Fruit fly (Drosophila melanogaster) whole organism, embryonic: ENCODE data around the gene lgs.

Experiments used
- Ada2b ChIP-seq: fragments of 200-800 bp; sonication (Bioruptor generic); IDR thresholded peaks from 2 replicates; pipeline ENCODE4 v1.3.6; 2022; ENCODE audit warnings: missing biosample characterization, missing genetic modification characterization
- Atf-2 ChIP-seq: fragments of 200-800 bp; sonication (Bioruptor generic); optimal IDR thresholded peaks from 2 replicates; lab custom pipeline; 2016; ENCODE audit warnings: missing biosample characterization, missing genetic modification characterization
- CG10209 ChIP-seq: fragments of 200-800 bp; sonication (Bioruptor generic); optimal IDR thresholded peaks from 3 replicates; lab custom pipeline; 2017; ENCODE audit warnings: missing biosample characterization, mild to moderate bottlenecking, missing genetic modification characterization, missing genetic modification reagents
- CG11247 ChIP-seq: fragments of 200-800 bp; sonication (Bioruptor generic); IDR thresholded peaks from 2 replicates; pipeline ENCODE4 v1.3.6; 2022; ENCODE audit warnings: missing biosample characterization, missing genetic modification characterization
- CG12659 ChIP-seq: fragments of 200-800 bp; sonication (Bioruptor generic); optimal IDR thresholded peaks from 3 replicates; lab custom pipeline; 2017; ENCODE audit warnings: mild to moderate bottlenecking, missing biosample characterization, missing genetic modification reagents, missing genetic modification characterization
- CG16779 ChIP-seq: fragments of 200-800 bp; sonication (Bioruptor generic); IDR thresholded peaks from 2 replicates; pipeline ENCODE4 v1.3.6; 2022; ENCODE audit warnings: missing biosample characterization, missing genetic modification characterization
- CG17361 ChIP-seq: fragments of 200-800 bp; sonication (Bioruptor generic); IDR thresholded peaks from 3 replicates; pipeline ENCODE4 v1.3.6; 2022; ENCODE audit warnings: missing biosample characterization, missing genetic modification characterization
- CG17568 ChIP-seq: fragments of 200-800 bp; sonication (Bioruptor generic); optimal IDR thresholded peaks from 2 replicates; lab custom pipeline; 2018; ENCODE audit warnings: missing biosample characterization, mild to moderate bottlenecking, missing genetic modification characterization, moderate library complexity
- CG17612 ChIP-seq: fragments of 200-800 bp; sonication (Bioruptor generic); IDR thresholded peaks from 2 replicates; pipeline ENCODE4 v1.3.6; 2022; ENCODE audit warnings: missing biosample characterization, missing genetic modification characterization
- CG18764 ChIP-seq: fragments of 200-800 bp; sonication (Bioruptor generic); optimal IDR thresholded peaks from 3 replicates; lab custom pipeline; 2016; ENCODE audit warnings: missing biosample characterization, missing genetic modification characterization
- CG2712 ChIP-seq: fragments of 200-800 bp; optimal IDR thresholded peaks from 3 replicates; lab custom pipeline; 2019; ENCODE audit warnings: missing biosample characterization, mild to moderate bottlenecking, missing genetic modification characterization, moderate library complexity
- CG32767 ChIP-seq: fragments of 200-800 bp; sonication (Bioruptor generic); IDR thresholded peaks from 2 replicates; pipeline ENCODE4 v1.3.6; 2022; ENCODE audit warnings: missing biosample characterization, missing genetic modification characterization
- CG6791 ChIP-seq: fragments of 200-800 bp; sonication (Bioruptor generic); IDR thresholded peaks from 3 replicates; pipeline ENCODE4 v1.3.6; 2022; ENCODE audit warnings: missing biosample characterization, missing genetic modification characterization; ENCODE audit not compliant: partially characterized antibody
- CG7987 ChIP-seq: fragments of 200-800 bp; sonication (Bioruptor generic); optimal IDR thresholded peaks from 2 replicates; lab custom pipeline; 2018; ENCODE audit warnings: missing biosample characterization, mild to moderate bottlenecking, missing genetic modification characterization, moderate library complexity
- CG8281 ChIP-seq: fragments of 200-800 bp; sonication (Bioruptor generic); optimal IDR thresholded peaks from 2 replicates; lab custom pipeline; 2018; ENCODE audit warnings: missing biosample characterization, mild to moderate bottlenecking, missing genetic modification characterization, moderate library complexity
- CG8924 ChIP-seq: fragments of 200-800 bp; optimal IDR thresholded peaks from 3 replicates; lab custom pipeline; 2019; ENCODE audit warnings: missing biosample characterization, mild to moderate bottlenecking, missing genetic modification characterization, moderate library complexity
- Dll ChIP-seq: fragments of 200-800 bp; sonication (Bioruptor generic); IDR thresholded peaks from 4 replicates; pipeline ENCODE4 v1.3.6; 2022; ENCODE audit warnings: missing biosample characterization, missing genetic modification characterization; ENCODE audit not compliant: partially characterized antibody
- E2f1 ChIP-seq: fragments of 200-800 bp; sonication (Bioruptor generic); IDR thresholded peaks from 2 replicates; pipeline ENCODE4 v1.3.6; 2022; ENCODE audit warnings: missing biosample characterization, missing genetic modification characterization
- Fer1 ChIP-seq: fragments of 200-800 bp; sonication (Bioruptor generic); optimal IDR thresholded peaks from 2 replicates; lab custom pipeline; 2017; ENCODE audit warnings: missing biosample characterization, mild to moderate bottlenecking, missing genetic modification characterization
- Hey ChIP-seq: fragments of 200-800 bp; sonication (Bioruptor generic); optimal IDR thresholded peaks from 3 replicates; lab custom pipeline; 2018; ENCODE audit warnings: missing biosample characterization, mild to moderate bottlenecking, missing genetic modification characterization
- Hmx ChIP-seq: fragments of 200-800 bp; sonication (Bioruptor generic); optimal IDR thresholded peaks from 2 replicates; lab custom pipeline; 2016; ENCODE audit warnings: missing biosample characterization, missing genetic modification characterization
- Lpt ChIP-seq: fragments of >200 bp; optimal IDR thresholded peaks from 2 replicates; lab custom pipeline; 2018; ENCODE audit warnings: missing biosample characterization, missing genetic modification characterization
- Med ChIP-seq: fragments of 200-800 bp; sonication (Bioruptor generic); peaks from one replicate; lab custom pipeline; 2016; ENCODE audit warnings: missing biosample characterization, missing genetic modification characterization, mild to moderate bottlenecking, inconsistent platforms, moderate library complexity
- Mes4 ChIP-seq: fragments of 200-800 bp; sonication (Bioruptor generic); optimal IDR thresholded peaks from 2 replicates; lab custom pipeline; 2016; ENCODE audit warnings: missing biosample characterization, missing genetic modification characterization
- NC2α ChIP-seq: fragments of 200-800 bp; sonication (Bioruptor generic); optimal IDR thresholded peaks from 2 replicates; lab custom pipeline; 2016; ENCODE audit warnings: missing biosample characterization, missing genetic modification characterization
- PHDP ChIP-seq: fragments of 200-800 bp; sonication (Bioruptor generic); optimal IDR thresholded peaks from 3 replicates; lab custom pipeline; 2018; ENCODE audit warnings: missing biosample characterization, mild to moderate bottlenecking, missing genetic modification characterization, moderate library complexity
- Pdp1 ChIP-seq, 2 experiments: fragments of 200-800 bp; sonication (Bioruptor generic); optimal IDR thresholded peaks; 3 replicates each; lab custom pipeline; 2016; ENCODE audit warnings: missing biosample characterization in 2 of 2, missing genetic modification characterization in 2 of 2, mild to moderate bottlenecking in 1 of 2, moderate library complexity in 1 of 2
- Scr ChIP-seq: fragments of 200-800 bp; sonication (Bioruptor generic); IDR thresholded peaks from 2 replicates; pipeline ENCODE4 v1.3.6; 2022; ENCODE audit warnings: missing biosample characterization, missing genetic modification characterization; ENCODE audit not compliant: partially characterized antibody
- Sry-δ ChIP-seq: fragments of 200-800 bp; sonication (Bioruptor generic); optimal IDR thresholded peaks from 2 replicates; lab custom pipeline; 2016; ENCODE audit warnings: missing biosample characterization, missing genetic modification characterization
- ase ChIP-seq: fragments of 200-800 bp; sonication (Bioruptor generic); IDR thresholded peaks from 3 replicates; pipeline ENCODE4 v1.3.6; 2022; ENCODE audit warnings: missing biosample characterization, missing genetic modification characterization
- bbx ChIP-seq: fragments of 200-800 bp; sonication (Bioruptor generic); IDR thresholded peaks from 2 replicates; pipeline ENCODE4 v1.3.6; 2022; ENCODE audit warnings: missing biosample characterization, missing genetic modification characterization; ENCODE audit not compliant: partially characterized antibody
- chn ChIP-seq: fragments of 200-800 bp; sonication (Bioruptor generic); optimal IDR thresholded peaks from 2 replicates; lab custom pipeline; 2016; ENCODE audit warnings: missing biosample characterization, missing genetic modification characterization
- dmrt11E ChIP-seq: fragments of 200-800 bp; sonication (Bioruptor generic); optimal IDR thresholded peaks from 3 replicates; lab custom pipeline; 2018; ENCODE audit warnings: missing biosample characterization, mild to moderate bottlenecking, missing genetic modification characterization, moderate library complexity
- fd96Cb ChIP-seq: fragments of 200-800 bp; sonication (Bioruptor generic); optimal IDR thresholded peaks from 2 replicates; lab custom pipeline; 2018; ENCODE audit warnings: missing biosample characterization, mild to moderate bottlenecking, missing genetic modification characterization, moderate library complexity
- grau ChIP-seq: fragments of 200-800 bp; optimal IDR thresholded peaks from 3 replicates; lab custom pipeline; 2019; ENCODE audit warnings: missing biosample characterization, mild to moderate bottlenecking, missing genetic modification characterization, moderate library complexity
- gsb-n ChIP-seq: fragments of 200-800 bp; sonication (Bioruptor generic); optimal IDR thresholded peaks from 3 replicates; lab custom pipeline; 2018; ENCODE audit warnings: missing biosample characterization, mild to moderate bottlenecking, missing genetic modification characterization
- h ChIP-seq: fragments of >200 bp; optimal IDR thresholded peaks from 2 replicates; lab custom pipeline; 2017
- inv ChIP-seq: fragments of 200-800 bp; sonication (Bioruptor generic); IDR thresholded peaks from 2 replicates; pipeline ENCODE4 v1.3.6; 2022; ENCODE audit warnings: missing biosample characterization, missing genetic modification characterization; ENCODE audit not compliant: partially characterized antibody
- nerfin-2 ChIP-seq: fragments of 200-800 bp; sonication (Bioruptor generic); IDR thresholded peaks from 2 replicates; pipeline ENCODE4 v1.3.6; 2022; ENCODE audit warnings: missing biosample characterization, missing genetic modification characterization; ENCODE audit not compliant: partially characterized antibody
- odd ChIP-seq: fragments of 200-800 bp; sonication (Bioruptor generic); optimal IDR thresholded peaks from 2 replicates; lab custom pipeline; 2017; ENCODE audit warnings: missing biosample characterization, mild to moderate bottlenecking, missing genetic modification characterization
- phol ChIP-seq: fragments of 200-800 bp; sonication (Bioruptor generic); optimal IDR thresholded peaks from 3 replicates; lab custom pipeline; 2018; ENCODE audit warnings: missing biosample characterization, mild to moderate bottlenecking, missing genetic modification characterization, moderate library complexity
- repo ChIP-seq: fragments of 200-800 bp; sonication (Bioruptor generic); optimal IDR thresholded peaks from 2 replicates; lab custom pipeline; 2016; ENCODE audit warnings: missing biosample characterization, missing genetic modification characterization
- rib ChIP-seq: fragments of 200-800 bp; sonication (Bioruptor generic); IDR thresholded peaks from 2 replicates; pipeline ENCODE4 v1.3.6; 2022; ENCODE audit warnings: missing biosample characterization, missing genetic modification characterization
- row ChIP-seq: fragments of 200-800 bp; sonication (Bioruptor generic); IDR thresholded peaks from 3 replicates; pipeline ENCODE4 v1.3.6; 2022; ENCODE audit warnings: missing biosample characterization, missing genetic modification characterization
- sens ChIP-seq: fragments of 200-800 bp; sonication (Bioruptor generic); peaks from one replicate; lab custom pipeline; 2016; ENCODE audit warnings: missing biosample characterization, missing genetic modification characterization
- sim ChIP-seq: fragments of 200-800 bp; sonication (Bioruptor generic); IDR thresholded peaks from 2 replicates; pipeline ENCODE4 v1.3.6; 2022; ENCODE audit warnings: missing biosample characterization, missing genetic modification characterization
- sima ChIP-seq: fragments of 200-800 bp; sonication (Bioruptor generic); optimal IDR thresholded peaks from 2 replicates; lab custom pipeline; 2016; ENCODE audit warnings: missing biosample characterization, missing genetic modification characterization
- tin ChIP-seq: fragments of 200-800 bp; sonication (Bioruptor generic); optimal IDR thresholded peaks from 3 replicates; lab custom pipeline; 2016; ENCODE audit warnings: missing biosample characterization, missing genetic modification characterization
- trem ChIP-seq: fragments of 200-800 bp; optimal IDR thresholded peaks from 3 replicates; lab custom pipeline; 2019; ENCODE audit warnings: missing biosample characterization, mild to moderate bottlenecking, missing genetic modification characterization, moderate library complexity
- zen2 ChIP-seq: fragments of 200-800 bp; sonication (Bioruptor generic); IDR thresholded peaks from 3 replicates; pipeline ENCODE4 v1.3.6; 2022; ENCODE audit warnings: missing biosample characterization, missing genetic modification characterization; ENCODE audit not compliant: partially characterized antibody

lgs gene

dm6 chr4:488828-489560 is 45.3 kb upstream of the lgs start, which contains the start of gene Asator (continued):
- peak; percentile 61 for TF ChIP-seq CG10209 (GFP tag; lab: Kevin White, UChicago)
- TF ChIP-seq Fer1 (GFP tag; lab: Kevin White, UChicago) = peak; percentile 75
- TF ChIP-seq Ada2b (GFP tag; lab: Robert Waterston, UW) = 0 out of 2 replicates have a peak, but pooled peaks have one; percentile 13
- TF ChIP-seq Atf-2 (GFP tag; lab: Kevin White, UChicago) = peak; percentile 15
- peak; percentile 64 for TF ChIP-seq CG2712 (tag; lab: Kevin White, UChicago)
- TF ChIP-seq CG11247 (GFP tag; lab: Robert Waterston, UW) = no peak
- peak; percentile 60; the same call in 1 of the 2 replicates for TF ChIP-seq E2f1 (GFP tag; lab: Robert Waterston, UW)
- TF ChIP-seq inv (GFP tag; lab: Robert Waterston, UW) = no peak
- 0 out of 3 replicates have a peak, but pooled peaks have one; percentile 21 for TF ChIP-seq CG17361
- peak; percentile 25; the same call in 1 of the 2 replicates for TF ChIP-seq bbx
- peak; percentile 26 for TF ChIP-seq odd
- TF ChIP-seq tin = peak; percentile 70
- no peak for TF ChIP-seq Scr
- peak; percentile 75 for TF ChIP-seq chn
- peak; percentile 85 for TF ChIP-seq CG32767 (GFP tag; lab: Robert Waterston, UW)
- peak; percentile 66 for TF ChIP-seq dmrt11E (tag; lab: Kevin White, UChicago)
- peak; percentile 22 for TF ChIP-seq Sry-δ (GFP tag; lab: Kevin White, UChicago)
- TF ChIP-seq repo (GFP tag; lab: Kevin White, UChicago) = peak; percentile 57
- no peak for TF ChIP-seq Hey
- no peak for TF ChIP-seq h (lab: Kevin White, UChicago)
- TF ChIP-seq rib (GFP tag; lab: Robert Waterston, UW) = peak; percentile 54; the same call in 1 of the 2 replicates
- TF ChIP-seq CG8281 = no peak
- TF ChIP-seq CG6791 (GFP tag; lab: Robert Waterston, UW) = peak; percentile 60; the same call in 2 of the 3 replicates
- peak; percentile 80 for TF ChIP-seq gsb-n (tag; lab: Kevin White, UChicago)
- peak; percentile 44 for TF ChIP-seq CG18764 (GFP tag; lab: Kevin White, UChicago)
- TF ChIP-seq sima (GFP tag; lab: Kevin White, UChicago) = no peak

dm6 chr4:487480-487879 is 43.8 kb upstream of the lgs start:
- peak; percentile 5 for TF ChIP-seq CG12659
- TF ChIP-seq CG16779 (GFP tag; lab: Robert Waterston, UW) = no peak
- peak; percentile 1 for TF ChIP-seq phol (tag; lab: Kevin White, UChicago)
- no peak for TF ChIP-seq Lpt (GFP tag; lab: Kevin White, UChicago)
- TF ChIP-seq zen2 (GFP tag; lab: Robert Waterston, UW) = no peak
- TF ChIP-seq CG8924 (tag; lab: Kevin White, UChicago) = peak; percentile 24
- TF ChIP-seq Hmx (GFP tag; lab: Kevin White, UChicago) = no peak
- no peak for TF ChIP-seq CG11247 (GFP tag; lab: Robert Waterston, UW)
- no peak for TF ChIP-seq trem (tag; lab: Kevin White, UChicago)
- TF ChIP-seq fd96Cb (tag; lab: Kevin White, UChicago) = no peak
- no peak for TF ChIP-seq CG17612 (GFP tag; lab: Robert Waterston, UW)
- no peak for TF ChIP-seq CG7987
- TF ChIP-seq nerfin-2 (GFP tag; lab: Robert Waterston, UW) = no peak
- TF ChIP-seq grau (tag; lab: Kevin White, UChicago) = peak; percentile 7
- TF ChIP-seq Mes4 (GFP tag; lab: Kevin White, UChicago) = no peak
- no peak for TF ChIP-seq Pdp1 (GFP tag; optimal IDR thresholded peaks at IDR 0.05; lab: Kevin White, UChicago)
- peak; percentile 7 for TF ChIP-seq PHDP (tag; lab: Kevin White, UChicago)
- no peak for TF ChIP-seq sim (GFP tag; lab: Robert Waterston, UW)
- TF ChIP-seq Dll (GFP tag; lab: Robert Waterston, UW) = no peak
- no peak for TF ChIP-seq ase (GFP tag; lab: Robert Waterston, UW)
- TF ChIP-seq row (GFP tag; lab: Robert Waterston, UW) = 0 out of 3 replicates have a peak, but pooled peaks have one; percentile 15
- TF ChIP-seq CG17568 (GFP tag; lab: Kevin White, UChicago) = no peak
- TF ChIP-seq NC2α (GFP tag; lab: Kevin White, UChicago) = no peak
- TF ChIP-seq sens = peak; percentile 67
- peak; percentile 54 for TF ChIP-seq Med (GFP tag; lab: Kevin White, UChicago)
